Worm (Caenorhabditis elegans) whole organism, L3 larva: ENCODE results near the gene srsx-31.
"Not testable (repeated sequence)": the region's sequence is repeated elsewhere in the genome, so short reads cannot be mapped to it uniquely, and the experiment has no call there.

Source experiments
- R02D3.7 ChIP-seq: fragments of 150-350 bp; optimal IDR thresholded peaks from 2 replicates; lab custom pipeline; 2014; ENCODE audit warnings: missing biosample characterization, missing genetic modification characterization
- aly-2 ChIP-seq: fragments of 150-350 bp; optimal IDR thresholded peaks from 2 replicates; lab custom pipeline; 2014; ENCODE audit warnings: missing biosample characterization, missing genetic modification characterization
- ama-1 ChIP-seq: fragments of 150-350 bp; optimal IDR thresholded peaks from 2 replicates; lab custom pipeline; 2018
- ceh-28 ChIP-seq: fragments of 150-350 bp; optimal IDR thresholded peaks from 2 replicates; lab custom pipeline; 2014; ENCODE audit warnings: missing biosample characterization, missing genetic modification reagents, missing genetic modification characterization
- ceh-82 ChIP-seq: fragments of 150-350 bp; optimal IDR thresholded peaks from 2 replicates; lab custom pipeline; 2014; ENCODE audit warnings: missing biosample characterization, missing genetic modification characterization
- ceh-9 ChIP-seq: sonication (generic microtip); optimal IDR thresholded peaks from 2 replicates; lab custom pipeline; 2018; ENCODE audit warnings: missing biosample characterization, missing genetic modification characterization
- daf-12 ChIP-seq: fragments of 150-350 bp; optimal IDR thresholded peaks from 2 replicates; lab custom pipeline; 2014; ENCODE audit warnings: missing biosample characterization, missing genetic modification reagents, missing genetic modification characterization
- egl-27 ChIP-seq: sonication (generic microtip); optimal IDR thresholded peaks from 4 replicates; lab custom pipeline; 2017; ENCODE audit warnings: missing biosample characterization, missing genetic modification reagents, missing genetic modification characterization
- egl-5 ChIP-seq: fragments of 150-350 bp; optimal IDR thresholded peaks from 2 replicates; lab custom pipeline; 2017; ENCODE audit warnings: missing biosample characterization, missing genetic modification reagents, missing genetic modification characterization, inconsistent platforms
- elt-1 ChIP-seq: fragments of 150-350 bp; optimal IDR thresholded peaks from 2 replicates; lab custom pipeline; 2014; ENCODE audit warnings: missing biosample characterization, missing genetic modification characterization
- elt-2 ChIP-seq: sonication (generic microtip); optimal IDR thresholded peaks from 2 replicates; lab custom pipeline; 2016; ENCODE audit warnings: missing genetic modification reagents, mild to moderate bottlenecking, missing genetic modification characterization, missing compliant biosample characterization
- fos-1 ChIP-seq: fragments of 150-350 bp; optimal IDR thresholded peaks from 2 replicates; lab custom pipeline; 2014; ENCODE audit warnings: missing biosample characterization, missing genetic modification characterization
- lin-39 ChIP-seq: fragments of 150-350 bp; optimal IDR thresholded peaks from 2 replicates; lab custom pipeline; 2018; ENCODE audit warnings: missing biosample characterization, missing genetic modification reagents, missing genetic modification characterization
- lsy-12 ChIP-seq: sonication (generic microtip); optimal IDR thresholded peaks from 2 replicates; lab custom pipeline; 2016; ENCODE audit warnings: mild to moderate bottlenecking, missing genetic modification characterization, missing compliant biosample characterization
- nfya-1 ChIP-seq: sonication (generic microtip); optimal IDR thresholded peaks from 2 replicates; lab custom pipeline; 2017; ENCODE audit warnings: missing genetic modification characterization, mild to moderate bottlenecking, missing compliant biosample characterization, antibody characterized with exemption, moderate library complexity; ENCODE audit not compliant: insufficient read depth
- nhr-11 ChIP-seq: fragments of 150-350 bp; optimal IDR thresholded peaks from 2 replicates; lab custom pipeline; 2014; ENCODE audit warnings: missing biosample characterization, missing genetic modification characterization
- nhr-12 ChIP-seq: fragments of 150-350 bp; optimal IDR thresholded peaks from 2 replicates; lab custom pipeline; 2014; ENCODE audit warnings: missing biosample characterization, missing genetic modification characterization
- nhr-23 ChIP-seq: fragments of 150-350 bp; optimal IDR thresholded peaks from 2 replicates; lab custom pipeline; 2014; ENCODE audit warnings: missing biosample characterization, missing genetic modification reagents, missing genetic modification characterization
- nhr-237 ChIP-seq: fragments of 150-350 bp; optimal IDR thresholded peaks from 2 replicates; lab custom pipeline; 2014; ENCODE audit warnings: missing biosample characterization, missing genetic modification characterization
- nhr-25 ChIP-seq: sonication (generic microtip); optimal IDR thresholded peaks from 2 replicates; lab custom pipeline; 2017; ENCODE audit warnings: missing biosample characterization, missing genetic modification characterization
- nhr-28 ChIP-seq: fragments of 150-350 bp; optimal IDR thresholded peaks from 2 replicates; lab custom pipeline; 2014; ENCODE audit warnings: missing biosample characterization, missing genetic modification characterization
- nhr-76 ChIP-seq: fragments of 150-350 bp; sonication (generic microtip); optimal IDR thresholded peaks from 5 replicates; lab custom pipeline; 2014; ENCODE audit warnings: missing biosample characterization, missing genetic modification characterization
- nhr-77 ChIP-seq: fragments of 150-350 bp; optimal IDR thresholded peaks from 2 replicates; lab custom pipeline; 2014; ENCODE audit warnings: missing biosample characterization, missing genetic modification characterization
- pha-4 ChIP-seq: fragments of 150-350 bp; optimal IDR thresholded peaks from 2 replicates; lab custom pipeline; 2014; ENCODE audit warnings: missing biosample characterization, missing genetic modification reagents, missing genetic modification characterization
- sea-2 ChIP-seq: fragments of 150-350 bp; sonication (generic microtip); optimal IDR thresholded peaks from 4 replicates; lab custom pipeline; 2014; ENCODE audit warnings: missing biosample characterization, missing genetic modification reagents, missing genetic modification characterization
- skn-1 ChIP-seq: fragments of 150-350 bp; optimal IDR thresholded peaks from 2 replicates; lab custom pipeline; 2014; ENCODE audit warnings: missing biosample characterization, missing genetic modification characterization
- snpc-4 ChIP-seq: fragments of 150-350 bp; optimal IDR thresholded peaks from 2 replicates; lab custom pipeline; 2014; ENCODE audit warnings: missing biosample characterization, missing genetic modification characterization
- tbx-2 ChIP-seq: sonication (generic microtip); optimal IDR thresholded peaks from 2 replicates; lab custom pipeline; 2016; ENCODE audit warnings: mild to moderate bottlenecking, missing genetic modification characterization, missing compliant biosample characterization
- unc-39 ChIP-seq: sonication (generic microtip); optimal IDR thresholded peaks from 4 replicates; lab custom pipeline; 2017; ENCODE audit warnings: missing biosample characterization, missing genetic modification characterization
- unc-62 ChIP-seq: fragments of 150-350 bp; sonication (generic microtip); optimal IDR thresholded peaks from 4 replicates; lab custom pipeline; 2014; ENCODE audit warnings: missing biosample characterization, missing genetic modification reagents, missing genetic modification characterization
- zag-1 ChIP-seq: fragments of 150-350 bp; optimal IDR thresholded peaks from 2 replicates; lab custom pipeline; 2014; ENCODE audit warnings: missing biosample characterization, missing genetic modification characterization
- ztf-11 ChIP-seq: fragments of 150-350 bp; optimal IDR thresholded peaks from 2 replicates; lab custom pipeline; 2014; ENCODE audit warnings: missing biosample characterization, missing genetic modification characterization
- ztf-4 ChIP-seq: fragments of 150-350 bp; optimal IDR thresholded peaks from 2 replicates; lab custom pipeline; 2014; ENCODE audit warnings: missing biosample characterization, missing genetic modification characterization

srsx-31 gene

DNA sequence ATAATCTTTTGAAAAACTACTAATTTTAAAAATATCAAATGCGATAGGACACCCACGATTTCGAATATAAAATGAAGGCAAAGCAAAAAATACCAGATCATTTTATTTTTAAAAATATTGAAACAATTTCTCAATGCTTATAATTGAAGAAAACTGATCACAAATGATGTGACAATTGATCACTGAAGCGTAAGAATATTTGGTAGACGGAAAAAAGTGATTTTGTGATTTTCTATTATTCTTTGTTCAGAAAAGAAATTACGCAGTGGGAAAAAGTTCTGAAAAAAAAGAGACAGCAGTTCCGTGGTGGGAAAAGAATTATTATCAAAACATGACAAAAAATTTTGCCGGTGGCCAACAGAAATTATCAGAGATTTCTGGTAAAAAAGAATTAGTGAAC, 43.8 kb upstream of the srsx-31 start, which contains the start of gene T03F7.5:
TSS of gene T03F7.5 (minus strand) at position 101 of the 400 bp plus-strand sequence.
- TF ChIP-seq skn-1 (tag; lab: Kevin White, UChicago): no peak
- no peak for TF ChIP-seq nhr-25 (tag; lab: Kevin White, UChicago)
- TF ChIP-seq pha-4 (tag; lab: Kevin White, UChicago): no peak
- no peak for TF ChIP-seq lin-39 (tag; lab: Kevin White, UChicago)
- no peak for TF ChIP-seq fos-1 (tag; lab: Kevin White, UChicago)
- TF ChIP-seq unc-39: no peak
- TF ChIP-seq snpc-4: no peak
- TF ChIP-seq ceh-9 (tag; lab: Kevin White, UChicago): no peak
- TF ChIP-seq egl-27 (tag; lab: Kevin White, UChicago): no peak
- no peak for TF ChIP-seq ceh-82 (tag; lab: Kevin White, UChicago)
- no peak for TF ChIP-seq nhr-77
- TF ChIP-seq nhr-23 (tag; lab: Kevin White, UChicago): no peak
- TF ChIP-seq unc-62 (GFP tag; lab: Kevin White, UChicago): no peak
- no peak for TF ChIP-seq nhr-76 (tag; lab: Kevin White, UChicago)
- TF ChIP-seq ztf-4 (tag; lab: Kevin White, UChicago): no peak
- TF ChIP-seq ama-1 (lab: Kevin White, UChicago): no peak
- TF ChIP-seq nfya-1 (tag; lab: Kevin White, UChicago): no peak
- no peak for TF ChIP-seq lsy-12 (tag; lab: Kevin White, UChicago)
- TF ChIP-seq, all 47 proteins: peak for 0

- no peak for TF ChIP-seq nfya-1 (tag; lab: Kevin White, UChicago)
- TF ChIP-seq nhr-12 (tag; lab: Kevin White, UChicago): no peak
- no peak for TF ChIP-seq zag-1
- TF ChIP-seq unc-39: no peak
- no peak for TF ChIP-seq skn-1 (tag; lab: Kevin White, UChicago)
- no peak for TF ChIP-seq elt-2
- TF ChIP-seq tbx-2 (tag; lab: Kevin White, UChicago): no peak
- TF ChIP-seq sea-2: no peak
- no peak for TF ChIP-seq nhr-25 (tag; lab: Kevin White, UChicago)
- no peak for TF ChIP-seq elt-1
- TF ChIP-seq R02D3.7: no peak
- no peak for TF ChIP-seq aly-2 (tag; lab: Kevin White, UChicago)
- no peak for TF ChIP-seq ztf-11 (tag; lab: Kevin White, UChicago)
- TF ChIP-seq nhr-11 (tag; lab: Kevin White, UChicago): no peak
Observed at ce11 chrV:11294393-11294792, 39.5 kb upstream of the srsx-31 start, which contains the start of gene T03F7.6. Gene T03F7.6 (plus strand): TSS chrV:11294693.

DNA sequence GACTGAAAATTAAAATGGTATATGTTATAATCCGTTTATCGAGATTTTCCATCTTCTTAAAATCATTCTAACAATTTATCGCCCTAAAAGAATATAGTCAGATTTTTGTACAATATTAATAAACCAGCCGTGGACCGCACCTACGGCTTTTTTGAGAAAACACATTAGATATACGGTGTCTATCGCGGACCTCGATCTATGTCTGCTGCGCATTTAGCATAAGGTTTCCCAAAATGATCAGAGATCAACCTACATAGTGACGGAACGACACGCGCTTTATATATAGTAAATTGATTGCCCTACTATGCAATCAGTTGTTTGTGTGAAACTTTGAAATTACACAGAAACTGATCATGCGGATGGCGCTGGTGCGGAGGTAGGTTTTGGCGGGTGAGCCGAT, 37.8 kb upstream of the srsx-31 start:
- no peak for TF ChIP-seq ceh-28 (tag; lab: Kevin White, UChicago)
- TF ChIP-seq lsy-12 (tag; lab: Kevin White, UChicago): no peak
- no peak for TF ChIP-seq daf-12 (tag; lab: Kevin White, UChicago)
- TF ChIP-seq nhr-237 (tag; lab: Kevin White, UChicago): no peak

ce11 chrV:11290888-11291287, 36.0 kb upstream of the srsx-31 start, which contains the start of gene C03E10.1:
Gene C03E10.1 (plus strand): TSS chrV:11291188.
- TF ChIP-seq fos-1 (tag; lab: Kevin White, UChicago) (no peak), nhr-28 (tag; lab: Kevin White, UChicago) (no peak), skn-1 (tag; lab: Kevin White, UChicago) (no peak), sea-2 (no peak), ztf-11 (tag; lab: Kevin White, UChicago) (no peak), zag-1 (no peak), egl-27 (tag; lab: Kevin White, UChicago) (no peak), nfya-1 (tag; lab: Kevin White, UChicago) (no peak)

DNA sequence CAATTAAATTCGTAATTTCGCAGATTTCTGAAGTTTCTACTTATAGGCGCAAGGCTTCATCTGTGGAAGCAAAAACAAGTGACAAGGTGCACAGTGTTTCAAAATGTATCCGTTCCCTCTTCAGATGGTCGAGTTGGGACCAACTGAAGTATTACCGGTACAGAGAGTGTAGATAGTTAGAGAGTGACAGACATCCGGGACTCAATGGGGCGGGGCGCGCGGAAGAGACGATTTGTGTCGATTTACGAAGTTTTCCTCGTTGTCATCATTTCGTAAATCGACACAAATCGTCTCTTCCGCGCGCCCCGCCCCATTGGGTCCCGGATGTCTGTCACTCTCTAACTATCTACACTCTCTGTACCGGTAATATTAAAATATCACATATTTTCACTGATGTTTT, 31.2 kb upstream of the srsx-31 start, which contains the start of gene C03E10.3:
TSS of gene C03E10.3 (plus strand) at position 301 of the 400 bp plus-strand sequence.
- not testable (repeated sequence) for TF ChIP-seq egl-27 (tag; lab: Kevin White, UChicago); egl-5 (tag; lab: Kevin White, UChicago); unc-62 (GFP tag; lab: Kevin White, UChicago)
